Worm (Caenorhabditis elegans) whole organism, late embryonic: ENCODE data around the gene R186.8.

ENCODE experiments used
- ama-1 ChIP-seq: fragments of 150-350 bp; optimal IDR thresholded peaks from 2 replicates; lab custom pipeline; 2014
- hlh-6 ChIP-seq: sonication (generic microtip); optimal IDR thresholded peaks from 2 replicates; lab custom pipeline; 2016; ENCODE audit warnings: missing genotype, missing genetic modification characterization, missing compliant biosample characterization
- nhr-11 ChIP-seq: fragments of 150-350 bp; optimal IDR thresholded peaks from 2 replicates; lab custom pipeline; 2014; ENCODE audit warnings: missing biosample characterization, missing genetic modification characterization
- sox-4 ChIP-seq: sonication (generic microtip); optimal IDR thresholded peaks from 2 replicates; lab custom pipeline; 2017; ENCODE audit warnings: mild to moderate bottlenecking, missing genetic modification characterization, inconsistent platforms, missing compliant biosample characterization
- tbx-2 ChIP-seq: sonication (generic microtip); optimal IDR thresholded peaks from 2 replicates; lab custom pipeline; 2016; ENCODE audit warnings: missing genetic modification characterization, missing compliant biosample characterization
- ztf-16 ChIP-seq: sonication (generic microtip); optimal IDR thresholded peaks from 2 replicates; lab custom pipeline; 2017; ENCODE audit warnings: missing genetic modification characterization, missing compliant biosample characterization

- TF ChIP-seq hlh-6 = no peak
- no peak for TF ChIP-seq nhr-11 (tag; lab: Kevin White, UChicago)
- no peak for TF ChIP-seq ama-1 (lab: Kevin White, UChicago)
- TF ChIP-seq tbx-2 = no peak
- TF ChIP-seq ztf-16 (tag; lab: Kevin White, UChicago) = no peak
- no peak for TF ChIP-seq sox-4 (tag; lab: Kevin White, UChicago)
Observed at ce11 chrV:12939434-12939833, 28.3 kb downstream of the R186.8 start, which contains the start of gene T16G1.5.
